Worm (Caenorhabditis elegans) whole organism, L3 larva: Measurements from ENCODE around the gene mon-2.
A peak's percentile ranks its signal among the peaks of the same experiment; 100 is the strongest.

Experiments
- skn-1 ChIP-seq: fragments of 150-350 bp; optimal IDR thresholded peaks from 2 replicates; lab custom pipeline; 2014; ENCODE audit warnings: missing biosample characterization, missing genetic modification characterization
- ztf-11 ChIP-seq: fragments of 150-350 bp; optimal IDR thresholded peaks from 2 replicates; lab custom pipeline; 2014; ENCODE audit warnings: missing biosample characterization, missing genetic modification characterization

ce11 chrIV:12088898-12089297 lies 7.7 kb upstream of the mon-2 start:
- no peak for TF ChIP-seq ztf-11 (tag; lab: Kevin White, UChicago)
- peak; percentile 31 for TF ChIP-seq skn-1 (tag; lab: Kevin White, UChicago)
